Worm (Caenorhabditis elegans) whole organism, L4 larva: ENCODE results near the gene sri-26.
A peak's percentile ranks its signal among the peaks of the same experiment; 100 is the strongest.

Experiments used
- aha-1 ChIP-seq: fragments of 150-350 bp; peaks from one replicate; lab custom pipeline; 2014; ENCODE audit warnings: missing biosample characterization, missing genetic modification characterization
- ces-1 ChIP-seq: fragments of 150-350 bp; sonication (generic microtip); optimal IDR thresholded peaks from 4 replicates; lab custom pipeline; 2014; ENCODE audit warnings: missing biosample characterization, missing genetic modification reagents, missing genetic modification characterization
- daf-19 ChIP-seq: fragments of 200-800 bp; sonication (Bioruptor generic); conservative IDR thresholded peaks from 2 replicates; pipeline ENCODE4 v1.3.6; 2022; ENCODE audit warnings: missing genetic modification characterization, missing compliant biosample characterization
- egl-27 ChIP-seq: sonication (generic microtip); optimal IDR thresholded peaks from 3 replicates; lab custom pipeline; 2017; ENCODE audit warnings: missing biosample characterization, missing genetic modification reagents, missing genetic modification characterization
- hlh-30 ChIP-seq: sonication (generic microtip); optimal IDR thresholded peaks from 2 replicates; lab custom pipeline; 2017; ENCODE audit warnings: antibody characterized with exemption, mild to moderate bottlenecking, missing genetic modification characterization, missing compliant biosample characterization; ENCODE audit not compliant: insufficient read depth
- nhr-77 ChIP-seq: fragments of 150-350 bp; optimal IDR thresholded peaks from 2 replicates; lab custom pipeline; 2014; ENCODE audit warnings: missing biosample characterization, missing genetic modification characterization
- sdz-12 ChIP-seq: fragments of 200-800 bp; sonication (Bioruptor generic); optimal IDR thresholded peaks from 2 replicates; lab custom pipeline; 2018; ENCODE audit warnings: mild to moderate bottlenecking, missing genetic modification characterization, missing compliant biosample characterization
- snpc-4 ChIP-seq: fragments of 150-350 bp; optimal IDR thresholded peaks from 2 replicates; lab custom pipeline; 2014; ENCODE audit warnings: missing biosample characterization, missing genetic modification characterization
- ztf-11 ChIP-seq: fragments of 150-350 bp; optimal IDR thresholded peaks from 2 replicates; lab custom pipeline; 2014; ENCODE audit warnings: missing biosample characterization, missing genetic modification characterization

DNA sequence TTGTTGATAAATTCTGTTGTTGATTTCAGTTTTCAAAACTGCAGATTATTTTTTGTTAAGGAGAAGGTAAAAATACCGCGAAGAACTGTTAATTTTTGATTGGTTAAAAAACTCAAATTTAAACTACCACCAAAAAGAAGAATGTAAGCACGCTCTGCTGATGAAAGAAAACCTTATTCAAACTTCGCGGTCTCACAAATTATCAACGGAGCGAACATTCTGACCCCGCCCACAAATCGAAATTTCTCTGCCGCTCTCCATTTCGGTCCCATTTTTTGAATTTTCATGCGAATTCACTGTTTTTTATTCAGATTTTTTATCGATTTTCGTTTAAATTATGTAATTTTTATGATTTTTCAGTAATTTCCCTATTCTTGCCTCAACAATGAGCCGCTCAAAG, 25.7 kb upstream of the sri-26 start, which contains the start of gene cyn-3:
- TF ChIP-seq ztf-11 (tag; lab: Kevin White, UChicago): no peak
- no peak for TF ChIP-seq ces-1
- TF ChIP-seq egl-27 (tag; lab: Kevin White, UChicago): no peak
- TF ChIP-seq nhr-77 (tag; lab: Kevin White, UChicago): peak; percentile 82
- TF ChIP-seq hlh-30 (tag; lab: Kevin White, UChicago): peak; percentile 79
- TF ChIP-seq snpc-4 (tag; lab: Kevin White, UChicago): no peak
- TF ChIP-seq aha-1 (tag; lab: Kevin White, UChicago): peak; percentile 18
- TF ChIP-seq daf-19 (GFP tag; lab: Robert Waterston, UW): no peak
- no peak for TF ChIP-seq sdz-12 (GFP tag; lab: Kevin White, UChicago)
